Comparison of ENCODE assay signal across 5 fruit fly cellular contexts in genomic region chrX:5336722-5337121, dm6.
A peak's percentile ranks its signal among the peaks of the same experiment; 100 is the strongest.
TF ChIP-seq lines count a peak whose summit lies in the region.

No protein-coding gene starts in this region.

- no peak for TF ChIP-seq CTCF in whole organism, embryonic (GFP tag; optimal IDR thresholded peaks at IDR 0.05; lab: Kevin White, UChicago)

TF ChIP-seq in whole organism, adult, 20 proteins besides CTCF, POLR2A, EP300 and RAD21:
- TF ChIP-seq CG33017 (tag; optimal IDR thresholded peaks at IDR 0.05; lab: Kevin White, UChicago) (peak; percentile 18), CG5204 (GFP tag; optimal IDR thresholded peaks at IDR 0.05; lab: Kevin White, UChicago) (peak; percentile 19), CG7045 (GFP tag; optimal IDR thresholded peaks at IDR 0.05; lab: Kevin White, UChicago) (peak; percentile 33), Clk (GFP tag; optimal IDR thresholded peaks at IDR 0.05; lab: Kevin White, UChicago) (no peak)

TF ChIP-seq in whole organism, embryonic, 481 proteins besides CTCF, POLR2A, EP300 and RAD21 (continues in another document):
- TF ChIP-seq odd (GFP tag; optimal IDR thresholded peaks at IDR 0.05; lab: Kevin White, UChicago) (peak; percentile 9), inv (GFP tag; IDR thresholded peaks at IDR 0.05; lab: Robert Waterston, UW; ENCODE audit: partially characterized antibody) (no peak), CG3726 (GFP tag; IDR thresholded peaks at IDR 0.05; lab: Robert Waterston, UW) (no peak), dpn (GFP tag; optimal IDR thresholded peaks at IDR 0.05; lab: Kevin White, UChicago) (no peak), CG17829 (tag; optimal IDR thresholded peaks at IDR 0.05; lab: Kevin White, UChicago) (peak; percentile 4), Hey (tag; optimal IDR thresholded peaks at IDR 0.05; lab: Kevin White, UChicago) (no peak), CG11696 (GFP tag; IDR thresholded peaks at IDR 0.05; lab: Robert Waterston, UW) (0 out of 2 replicates have a peak, but pooled peaks have one; percentile 14), CG15011 (GFP tag; optimal IDR thresholded peaks at IDR 0.05; lab: Kevin White, UChicago) (peak; percentile 19), D19A (tag; optimal IDR thresholded peaks at IDR 0.05; lab: Kevin White, UChicago) (peak; percentile 29), Pdp1 (GFP tag; optimal IDR thresholded peaks at IDR 0.05; lab: Kevin White, UChicago) (peak in 1 of 2 experiments; percentile 29), luna (GFP tag; optimal IDR thresholded peaks at IDR 0.05; lab: Kevin White, UChicago) (no peak), insv (GFP tag; optimal IDR thresholded peaks at IDR 0.05; lab: Kevin White, UChicago) (no peak), HHEX (GFP tag; optimal IDR thresholded peaks at IDR 0.05; lab: Kevin White, UChicago) (peak; percentile 45), HLHmδ (GFP tag; optimal IDR thresholded peaks at IDR 0.05; lab: Kevin White, UChicago) (no peak), row (GFP tag; IDR thresholded peaks at IDR 0.05; lab: Robert Waterston, UW) (peak; percentile 47; the same call in 2 of the 3 replicates), CG34376 (GFP tag; optimal IDR thresholded peaks at IDR 0.05; lab: Kevin White, UChicago) (peak; percentile 36), CG13123 (GFP tag; optimal IDR thresholded peaks at IDR 0.05; lab: Kevin White, UChicago) (no peak), sob (GFP tag; IDR thresholded peaks at IDR 0.05; lab: Robert Waterston, UW) (0 out of 2 replicates have a peak, but pooled peaks have one; percentile 20), nmo (GFP tag; optimal IDR thresholded peaks at IDR 0.05; lab: Kevin White, UChicago) (peak; percentile 21), CG10366 (GFP tag; IDR thresholded peaks at IDR 0.05; lab: Robert Waterston, UW) (no peak), tap (tag; optimal IDR thresholded peaks at IDR 0.05; lab: Kevin White, UChicago) (peak; percentile 32)

TF ChIP-seq in whole organism, prepupa, 60 proteins besides CTCF, POLR2A, EP300 and RAD21 (continues in another document):
- TF ChIP-seq CG8119 (GFP tag; IDR thresholded peaks at IDR 0.05; lab: Robert Waterston, UW): peak; percentile 67
- peak; percentile 70 for TF ChIP-seq CG6792 (GFP tag; optimal IDR thresholded peaks at IDR 0.05; lab: Kevin White, UChicago)
- TF ChIP-seq CG10669 (GFP tag; optimal IDR thresholded peaks at IDR 0.05; lab: Kevin White, UChicago): peak; percentile 34
- peak; percentile 56 for TF ChIP-seq CG8632 (GFP tag; optimal IDR thresholded peaks at IDR 0.05; lab: Kevin White, UChicago)
- TF ChIP-seq pdm3 (GFP tag; optimal IDR thresholded peaks at IDR 0.05; lab: Kevin White, UChicago): peak; percentile 62
- no peak for TF ChIP-seq CG11762 (GFP tag; optimal IDR thresholded peaks at IDR 0.05; lab: Kevin White, UChicago; ENCODE audit: insufficient read depth)
- TF ChIP-seq CG6854 (GFP tag; optimal IDR thresholded peaks at IDR 0.05; lab: Kevin White, UChicago): peak; percentile 77
- TF ChIP-seq Blimp-1 (GFP tag; optimal IDR thresholded peaks at IDR 0.05; lab: Kevin White, UChicago): peak; percentile 64
- peak; percentile 47 for TF ChIP-seq Ets21C (GFP tag; optimal IDR thresholded peaks at IDR 0.05; lab: Kevin White, UChicago)
- peak; percentile 29 for TF ChIP-seq CG1621 (tag; optimal IDR thresholded peaks at IDR 0.05; lab: Kevin White, UChicago)
- peak; percentile 63 for TF ChIP-seq CG11902 (GFP tag; optimal IDR thresholded peaks at IDR 0.05; lab: Kevin White, UChicago)
- TF ChIP-seq Eip78C (GFP tag; lab: Kevin White, UChicago): no peak
- TF ChIP-seq CG32006 (GFP tag; optimal IDR thresholded peaks at IDR 0.05; lab: Kevin White, UChicago): peak; percentile 60
- TF ChIP-seq CG3919 (GFP tag; optimal IDR thresholded peaks at IDR 0.05; lab: Kevin White, UChicago): peak; percentile 54
- peak; percentile 21 for TF ChIP-seq Ets96B (tag; optimal IDR thresholded peaks at IDR 0.05; lab: Kevin White, UChicago)
- peak; percentile 68 for TF ChIP-seq cyc (GFP tag; optimal IDR thresholded peaks at IDR 0.05; lab: Kevin White, UChicago)
- no peak for TF ChIP-seq CG3032 (tag; optimal IDR thresholded peaks at IDR 0.05; lab: Kevin White, UChicago)
- TF ChIP-seq Sox102F (GFP tag; optimal IDR thresholded peaks at IDR 0.05; lab: Kevin White, UChicago): peak; percentile 74
- TF ChIP-seq salr (GFP tag; optimal IDR thresholded peaks at IDR 0.05; lab: Kevin White, UChicago): no peak
- no peak for TF ChIP-seq dsx (GFP tag; optimal IDR thresholded peaks at IDR 0.05; lab: Kevin White, UChicago; ENCODE audit: poor library complexity, severe bottlenecking)
- TF ChIP-seq CG10631 (GFP tag; optimal IDR thresholded peaks at IDR 0.05; lab: Kevin White, UChicago): peak; percentile 28
- peak; percentile 53 for TF ChIP-seq OdsH (GFP tag; optimal IDR thresholded peaks at IDR 0.05; lab: Kevin White, UChicago)

TF ChIP-seq in whole organism, pupa, 21 proteins besides CTCF, POLR2A, EP300 and RAD21:
- TF ChIP-seq CG34367 (tag; optimal IDR thresholded peaks at IDR 0.05; lab: Kevin White, UChicago): no peak
- peak; percentile 24 for TF ChIP-seq CG8301 (tag; optimal IDR thresholded peaks at IDR 0.05; lab: Kevin White, UChicago)
- peak; percentile 53 for TF ChIP-seq CG8159 (tag; optimal IDR thresholded peaks at IDR 0.05; lab: Kevin White, UChicago)
- peak; percentile 15 for TF ChIP-seq CG9948 (tag; optimal IDR thresholded peaks at IDR 0.05; lab: Kevin White, UChicago)
- no peak for TF ChIP-seq D1 (tag; optimal IDR thresholded peaks at IDR 0.05; lab: Kevin White, UChicago)
- no peak for TF ChIP-seq rn (GFP tag; IDR thresholded peaks at IDR 0.05; lab: Robert Waterston, UW)
- TF ChIP-seq CG14655 (GFP tag; optimal IDR thresholded peaks at IDR 0.05; lab: Kevin White, UChicago): peak; percentile 18
- no peak; the same call in 1 of the 2 replicates for TF ChIP-seq CG12605 (GFP tag; IDR thresholded peaks at IDR 0.05; lab: Robert Waterston, UW)
- no peak for TF ChIP-seq Pif1B (GFP tag; optimal IDR thresholded peaks at IDR 0.05; lab: Kevin White, UChicago)
- TF ChIP-seq fd96Ca (GFP tag; IDR thresholded peaks at IDR 0.05; lab: Robert Waterston, UW): no peak
- no peak for TF ChIP-seq CG17806 (tag; optimal IDR thresholded peaks at IDR 0.05; lab: Kevin White, UChicago)
- TF ChIP-seq Snoo (tag; optimal IDR thresholded peaks at IDR 0.05; lab: Kevin White, UChicago): no peak
- no peak for TF ChIP-seq CG13204 (GFP tag; optimal IDR thresholded peaks at IDR 0.05; lab: Kevin White, UChicago)
- TF ChIP-seq CG15710 (tag; optimal IDR thresholded peaks at IDR 0.05; lab: Kevin White, UChicago): peak; percentile 34
- peak; percentile 23; the same call in 1 of the 3 replicates for TF ChIP-seq CG4496 (GFP tag; IDR thresholded peaks at IDR 0.05; lab: Robert Waterston, UW)
- TF ChIP-seq Pif1A (GFP tag; optimal IDR thresholded peaks at IDR 0.05; lab: Kevin White, UChicago): no peak
- no peak for TF ChIP-seq EcR (GFP tag; optimal IDR thresholded peaks at IDR 0.05; lab: Kevin White, UChicago)
- 0 out of 2 replicates have a peak, but pooled peaks have one; percentile 22 for TF ChIP-seq Ets98B (GFP tag; IDR thresholded peaks at IDR 0.05; lab: Robert Waterston, UW)
- no peak for TF ChIP-seq CG10348 (GFP tag; IDR thresholded peaks at IDR 0.05; lab: Robert Waterston, UW)
- no peak for TF ChIP-seq gl (tag; optimal IDR thresholded peaks at IDR 0.05; lab: Kevin White, UChicago)
- peak; percentile 64 for TF ChIP-seq CG32121 (GFP tag; IDR thresholded peaks at IDR 0.05; lab: Robert Waterston, UW)

TF ChIP-seq in whole organism, wandering third instar larva, 38 proteins besides CTCF, POLR2A, EP300 and RAD21 (continues in another document):
- TF ChIP-seq Vsx2 (GFP tag; optimal IDR thresholded peaks at IDR 0.05; lab: Kevin White, UChicago; ENCODE audit: partially characterized antibody) (no peak), CG9705 (GFP tag; optimal IDR thresholded peaks at IDR 0.05; lab: Kevin White, UChicago) (peak; percentile 80), OdsH (GFP tag; optimal IDR thresholded peaks at IDR 0.05; lab: Kevin White, UChicago) (peak; percentile 26), Abd-B (GFP tag; optimal IDR thresholded peaks at IDR 0.05; lab: Kevin White, UChicago) (no peak), N (GFP tag; optimal IDR thresholded peaks at IDR 0.05; lab: Kevin White, UChicago) (no peak), HLH106 (tag; optimal IDR thresholded peaks at IDR 0.05; lab: Kevin White, UChicago) (peak; percentile 76), sage (GFP tag; optimal IDR thresholded peaks at IDR 0.05; lab: Kevin White, UChicago) (no peak), Sp1 (GFP tag; optimal IDR thresholded peaks at IDR 0.05; lab: Kevin White, UChicago) (peak; percentile 76), lola (GFP tag; optimal IDR thresholded peaks at IDR 0.05; lab: Kevin White, UChicago) (no peak), Rel (GFP tag; optimal IDR thresholded peaks at IDR 0.05; lab: Kevin White, UChicago) (no peak), Rel (tag; optimal IDR thresholded peaks at IDR 0.05; lab: Kevin White, UChicago) (no peak), foxo (GFP tag; optimal IDR thresholded peaks at IDR 0.05; lab: Kevin White, UChicago) (no peak), Hnf4 (GFP tag; optimal IDR thresholded peaks at IDR 0.05; lab: Kevin White, UChicago) (no peak), woc (GFP tag; optimal IDR thresholded peaks at IDR 0.05; lab: Kevin White, UChicago) (no peak), Jra (GFP tag; optimal IDR thresholded peaks at IDR 0.05; lab: Kevin White, UChicago) (no peak), Dfd (GFP tag; optimal IDR thresholded peaks at IDR 0.05; lab: Kevin White, UChicago) (peak; percentile 92), brk (GFP tag; optimal IDR thresholded peaks at IDR 0.05; lab: Kevin White, UChicago) (no peak), Myc (optimal IDR thresholded peaks at IDR 0.05; lab: Kevin White, UChicago) (no peak), pan (optimal IDR thresholded peaks at IDR 0.05; lab: Kevin White, UChicago) (no peak), usp (GFP tag; optimal IDR thresholded peaks at IDR 0.05; lab: Kevin White, UChicago) (no peak), dmrt93B (GFP tag; optimal IDR thresholded peaks at IDR 0.05; lab: Kevin White, UChicago) (peak; percentile 83), sv (GFP tag; optimal IDR thresholded peaks at IDR 0.05; lab: Kevin White, UChicago) (no peak), h (GFP tag; optimal IDR thresholded peaks at IDR 0.05; lab: Kevin White, UChicago) (peak; percentile 61), dl (GFP tag; optimal IDR thresholded peaks at IDR 0.05; lab: Kevin White, UChicago; ENCODE audit: insufficient read depth in 1 of 2, partially characterized antibody in 2 of 2) (no peak), psq (GFP tag; optimal IDR thresholded peaks at IDR 0.05; lab: Kevin White, UChicago) (peak; percentile 33), br (GFP tag; optimal IDR thresholded peaks at IDR 0.05; lab: Kevin White, UChicago) (peak; percentile 64), tai (GFP tag; optimal IDR thresholded peaks at IDR 0.05; lab: Kevin White, UChicago) (no peak), GATAd (GFP tag; optimal IDR thresholded peaks at IDR 0.05; lab: Kevin White, UChicago) (no peak), dsf (GFP tag; optimal IDR thresholded peaks at IDR 0.05; lab: Kevin White, UChicago; ENCODE audit: borderline replicate concordance) (no peak), CG32264 (GFP tag; optimal IDR thresholded peaks at IDR 0.05; lab: Kevin White, UChicago) (no peak), jim (GFP tag; optimal IDR thresholded peaks at IDR 0.05; lab: Kevin White, UChicago) (no peak), Hr78 (GFP tag; optimal IDR thresholded peaks at IDR 0.05; lab: Kevin White, UChicago) (no peak)
